Worm (Caenorhabditis elegans) whole organism, midembryonic: ENCODE measurements around the gene C14B9.10.

Source experiments
- T22C8.4 ChIP-seq: fragments of 200-800 bp; sonication (Bioruptor generic); IDR thresholded peaks from 2 replicates; pipeline ENCODE4 v1.3.6; 2022; ENCODE audit warnings: missing genetic modification characterization, missing compliant biosample characterization
- cog-1 ChIP-seq: sonication (generic microtip); optimal IDR thresholded peaks from 2 replicates; lab custom pipeline; 2016; ENCODE audit warnings: missing genetic modification characterization, missing compliant biosample characterization
- flt-1 ChIP-seq: fragments of 200-800 bp; sonication (Bioruptor generic); IDR thresholded peaks from 2 replicates; pipeline ENCODE4 v1.3.6; 2022; ENCODE audit warnings: missing genetic modification characterization, missing compliant biosample characterization
- klf-2 ChIP-seq: fragments of 200-800 bp; sonication (Bioruptor generic); conservative IDR thresholded peaks from 2 replicates; pipeline ENCODE4 v1.3.6; 2022; ENCODE audit warnings: missing genetic modification reagents, missing genetic modification characterization, missing compliant biosample characterization
- med-1 ChIP-seq: sonication (generic microtip); optimal IDR thresholded peaks from 2 replicates; lab custom pipeline; 2017; ENCODE audit warnings: missing genetic modification characterization, mild to moderate bottlenecking, missing compliant biosample characterization, antibody characterized with exemption, missing genetic modification reagents; ENCODE audit not compliant: insufficient read depth
- ref-1 ChIP-seq: fragments of 200-800 bp; sonication (Bioruptor generic); conservative IDR thresholded peaks from 2 replicates; pipeline ENCODE4 v1.3.6; 2022; ENCODE audit warnings: missing genetic modification reagents, missing genetic modification characterization, missing compliant biosample characterization
- tab-1 ChIP-seq: fragments of 200-800 bp; sonication (Bioruptor generic); IDR thresholded peaks from 2 replicates; pipeline ENCODE4 v1.3.6; 2022; ENCODE audit warnings: missing genetic modification characterization, missing compliant biosample characterization
- ztf-23 ChIP-seq: fragments of 200-800 bp; sonication (Bioruptor generic); IDR thresholded peaks from 2 replicates; pipeline ENCODE4 v1.3.6; 2022; ENCODE audit warnings: missing genetic modification reagents, missing genetic modification characterization, missing compliant biosample characterization
- ztf-29 ChIP-seq: fragments of 200-800 bp; sonication (Bioruptor generic); IDR thresholded peaks from 2 replicates; pipeline ENCODE4 v1.3.6; 2022; ENCODE audit warnings: missing genetic modification reagents, missing genetic modification characterization, missing compliant biosample characterization

C14B9.10 gene

ce11 chrIII:8108490-8108889 is 22.2 kb upstream of the C14B9.10 start, which contains the start of gene C14B9.3:
Gene C14B9.3 (plus strand): TSS chrIII:8108790.
- TF ChIP-seq ref-1 (no peak), ztf-29 (GFP tag; lab: Robert Waterston, UW) (no peak), cog-1 (no peak), T22C8.4 (GFP tag; lab: Robert Waterston, UW) (no peak), klf-2 (no peak), tab-1 (GFP tag; lab: Robert Waterston, UW) (no peak), flt-1 (GFP tag; lab: Robert Waterston, UW) (no peak), ztf-23 (GFP tag; lab: Robert Waterston, UW) (no peak), med-1 (no peak)

DNA sequence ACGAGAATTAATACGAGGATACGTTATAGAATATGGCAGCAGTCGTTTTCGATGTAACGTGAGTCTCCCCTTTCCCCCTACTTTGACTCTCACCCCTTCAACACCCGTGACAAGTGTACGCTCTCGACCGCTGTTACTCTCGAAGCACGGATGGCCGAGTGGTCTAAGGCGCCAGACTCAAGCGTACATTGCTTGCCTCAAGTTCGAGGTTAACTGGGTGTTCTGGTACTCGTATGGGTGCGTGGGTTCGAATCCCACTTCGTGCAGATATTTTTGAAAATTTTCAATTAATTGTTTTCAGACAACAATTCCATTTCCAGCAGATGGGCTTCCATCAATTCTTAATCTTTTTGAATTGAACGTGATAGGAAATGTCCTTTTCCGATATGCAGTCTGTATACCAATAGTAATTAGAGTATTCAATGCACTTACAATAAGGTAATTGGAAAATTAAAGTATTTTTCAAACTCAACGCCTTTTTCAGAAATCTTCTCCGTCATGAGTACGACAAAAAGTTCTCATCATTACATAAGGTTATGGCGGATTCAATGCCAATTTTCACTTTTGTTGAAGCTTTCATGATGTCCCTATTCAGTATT is 21.1 kb upstream of the C14B9.10 start:
- peak; percentile 83 for TF ChIP-seq ref-1
- TF ChIP-seq ztf-29 (GFP tag; lab: Robert Waterston, UW), result peak; percentile 77
- peak; percentile 94 for TF ChIP-seq flt-1 (GFP tag; lab: Robert Waterston, UW)
- TF ChIP-seq cog-1, result peak; percentile 86
- TF ChIP-seq T22C8.4 (GFP tag; lab: Robert Waterston, UW), result peak; percentile 83
- peak; percentile 44 for TF ChIP-seq med-1
- TF ChIP-seq ztf-23 (GFP tag; lab: Robert Waterston, UW), result peak; percentile 91
- peak; percentile 89 for TF ChIP-seq tab-1 (GFP tag; lab: Robert Waterston, UW)
- TF ChIP-seq klf-2, result peak; percentile 75; the same call in 1 of the 2 replicates

DNA sequence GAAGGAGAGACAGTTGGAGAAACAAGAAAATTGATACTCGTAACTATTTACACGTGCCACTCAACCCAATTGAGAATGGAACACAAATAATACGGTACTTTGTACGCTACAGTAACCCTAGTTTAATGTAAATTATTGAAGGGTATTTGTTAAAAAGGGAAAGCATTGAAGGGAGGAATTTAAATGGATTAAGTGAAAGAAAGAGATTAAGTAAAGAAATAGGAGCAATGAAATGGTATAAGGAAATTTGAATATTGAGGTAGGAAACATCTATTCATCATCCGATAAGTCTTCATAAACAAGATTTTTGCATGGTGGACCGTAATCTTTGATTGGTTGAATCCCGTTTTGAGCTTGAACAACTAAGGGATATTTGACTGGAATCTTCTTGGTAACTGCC is 19.3 kb upstream of the C14B9.10 start:
- TF ChIP-seq T22C8.4 (GFP tag; lab: Robert Waterston, UW) (no peak), ztf-29 (GFP tag; lab: Robert Waterston, UW) (no peak), med-1 (no peak), cog-1 (no peak), tab-1 (GFP tag; lab: Robert Waterston, UW) (no peak), ztf-23 (GFP tag; lab: Robert Waterston, UW) (no peak), ref-1 (no peak), flt-1 (GFP tag; lab: Robert Waterston, UW) (no peak), klf-2 (no peak)

DNA sequence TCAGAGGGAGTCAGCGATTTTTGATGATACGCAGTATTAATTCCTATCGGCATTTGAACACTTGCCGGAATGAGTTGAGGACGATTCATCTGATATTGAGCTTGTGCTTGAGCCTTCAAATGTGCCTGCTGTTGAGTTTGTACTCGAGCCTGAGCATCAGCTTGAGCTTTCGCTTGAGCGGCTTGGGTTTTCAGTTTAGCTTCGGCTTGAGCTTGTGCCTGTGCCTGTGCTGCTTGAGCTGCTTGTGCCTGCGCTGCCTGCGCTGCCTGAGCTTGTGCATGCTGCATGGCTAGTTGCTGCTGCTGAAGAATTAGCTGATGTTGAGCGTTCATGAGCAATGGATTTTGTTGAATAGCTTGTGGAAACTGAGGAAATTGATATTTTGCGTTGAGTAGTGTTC is 14.8 kb upstream of the C14B9.10 start:
- no peak for TF ChIP-seq cog-1
- TF ChIP-seq med-1, result no peak
- TF ChIP-seq T22C8.4 (GFP tag; lab: Robert Waterston, UW), result no peak
- no peak for TF ChIP-seq ztf-23 (GFP tag; lab: Robert Waterston, UW)
- no peak for TF ChIP-seq ztf-29 (GFP tag; lab: Robert Waterston, UW)
- TF ChIP-seq tab-1 (GFP tag; lab: Robert Waterston, UW), result no peak
- no peak for TF ChIP-seq ref-1
- no peak for TF ChIP-seq klf-2
- no peak for TF ChIP-seq flt-1 (GFP tag; lab: Robert Waterston, UW)

- TF ChIP-seq flt-1 (GFP tag; lab: Robert Waterston, UW), result no peak
- TF ChIP-seq ztf-23 (GFP tag; lab: Robert Waterston, UW), result no peak
- TF ChIP-seq tab-1 (GFP tag; lab: Robert Waterston, UW), result no peak
- TF ChIP-seq med-1, result no peak
- no peak for TF ChIP-seq cog-1
- no peak for TF ChIP-seq klf-2
- TF ChIP-seq ref-1, result no peak
- no peak for TF ChIP-seq ztf-29 (GFP tag; lab: Robert Waterston, UW)
- no peak for TF ChIP-seq T22C8.4 (GFP tag; lab: Robert Waterston, UW)
Observed at ce11 chrIII:8117155-8117554, 13.5 kb upstream of the C14B9.10 start.

DNA sequence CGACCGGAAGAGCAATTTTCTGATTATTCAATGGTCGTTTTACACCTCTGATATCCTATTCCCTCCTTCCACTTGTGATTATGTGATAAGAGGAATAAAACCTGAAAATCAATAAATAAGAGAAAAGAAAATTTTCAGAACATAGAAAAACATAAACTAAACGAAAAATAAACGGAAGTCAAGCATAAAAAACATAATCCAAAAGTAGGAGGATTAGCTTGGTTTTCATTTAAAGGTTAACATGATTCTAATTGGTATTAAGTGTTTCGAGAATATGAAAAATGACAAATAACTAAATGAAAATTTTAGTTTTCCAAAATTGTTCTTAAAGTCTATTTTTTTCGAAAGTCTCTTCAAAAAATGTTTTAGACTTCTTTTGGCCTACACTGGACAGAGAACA is 9.5 kb upstream of the C14B9.10 start, which contains the start of gene gei-8:
gei-8 (minus strand) TSS at position 101 of the 400 bp plus-strand sequence.
- TF ChIP-seq klf-2 (no peak), T22C8.4 (GFP tag; lab: Robert Waterston, UW) (no peak), cog-1 (no peak), flt-1 (GFP tag; lab: Robert Waterston, UW) (no peak), ztf-29 (GFP tag; lab: Robert Waterston, UW) (no peak), ztf-23 (GFP tag; lab: Robert Waterston, UW) (no peak), ref-1 (no peak)

ce11 chrIII:8121923-8122322 is 8.7 kb upstream of the C14B9.10 start:
- TF ChIP-seq cog-1, result no peak
- no peak for TF ChIP-seq ztf-29 (GFP tag; lab: Robert Waterston, UW)
- no peak for TF ChIP-seq flt-1 (GFP tag; lab: Robert Waterston, UW)
- TF ChIP-seq med-1, result no peak

- peak; percentile 21 for TF ChIP-seq cog-1
- TF ChIP-seq med-1, result no peak
Observed at ce11 chrIII:8124323-8124722, 6.3 kb upstream of the C14B9.10 start.

- TF ChIP-seq ztf-23 (GFP tag; lab: Robert Waterston, UW), result no peak
- peak; percentile 23 for TF ChIP-seq cog-1
- peak; percentile 55; the same call in 1 of the 2 replicates for TF ChIP-seq ztf-29 (GFP tag; lab: Robert Waterston, UW)
Observed at ce11 chrIII:8125234-8125633, 5.4 kb upstream of the C14B9.10 start.

DNA sequence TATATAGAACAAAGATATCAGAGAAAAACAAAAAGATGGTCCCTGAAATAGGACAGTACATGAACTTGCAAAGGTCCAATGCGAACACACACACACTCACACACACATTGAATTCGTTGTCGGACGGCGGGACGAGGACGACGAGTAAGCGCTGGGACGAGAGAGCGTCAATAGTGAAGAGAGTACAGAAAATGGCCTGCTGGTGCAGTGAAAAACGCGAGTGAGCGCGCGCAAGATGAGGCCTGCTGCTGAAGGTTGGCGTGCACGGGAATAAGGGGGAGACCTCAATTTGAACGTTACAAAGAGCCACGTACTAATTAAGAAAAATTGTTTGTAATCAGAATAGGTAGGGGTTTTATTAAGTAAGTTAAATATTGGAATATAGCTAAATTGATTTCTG is 3.7 kb upstream of the C14B9.10 start:
- TF ChIP-seq klf-2, result 0 out of 2 replicates have a peak, but pooled peaks have one; percentile 11
- no peak for TF ChIP-seq flt-1 (GFP tag; lab: Robert Waterston, UW)
- TF ChIP-seq ztf-23 (GFP tag; lab: Robert Waterston, UW), result no peak

ce11 chrIII:8129195-8129594 is 1.5 kb upstream of the C14B9.10 start:
- no peak for TF ChIP-seq med-1
- TF ChIP-seq ztf-23 (GFP tag; lab: Robert Waterston, UW), result no peak
